Worm (Caenorhabditis elegans) whole organism, L1 larva: ENCODE results near the gene srb-3.

Experiments used
- C04F5.9 ChIP-seq: sonication (generic microtip); optimal IDR thresholded peaks from 2 replicates; lab custom pipeline; 2016; ENCODE audit warnings: missing genetic modification characterization, missing compliant biosample characterization
- Y116A8C.19 ChIP-seq: sonication (generic microtip); optimal IDR thresholded peaks from 2 replicates; lab custom pipeline; 2016; ENCODE audit warnings: missing compliant biosample characterization, missing genetic modification characterization, borderline replicate concordance
- alr-1 ChIP-seq: fragments of 200-800 bp; sonication (Bioruptor generic); optimal IDR thresholded peaks from 2 replicates; lab custom pipeline; 2018; ENCODE audit warnings: borderline replicate concordance, mild to moderate bottlenecking, missing genetic modification characterization, missing compliant biosample characterization
- ama-1 ChIP-seq: fragments of 150-350 bp; optimal IDR thresholded peaks from 2 replicates; lab custom pipeline; 2014
- efl-3 ChIP-seq: fragments of 200-800 bp; sonication (Bioruptor generic); optimal IDR thresholded peaks from 2 replicates; lab custom pipeline; 2018; ENCODE audit warnings: mild to moderate bottlenecking, missing genetic modification characterization, missing compliant biosample characterization
- hlh-4 ChIP-seq: sonication (generic microtip); optimal IDR thresholded peaks from 2 replicates; lab custom pipeline; 2016; ENCODE audit warnings: mild to moderate bottlenecking, missing genetic modification characterization, missing compliant biosample characterization
- lin-13 ChIP-seq: fragments of 150-350 bp; optimal IDR thresholded peaks from 2 replicates; lab custom pipeline; 2014; ENCODE audit warnings: missing biosample characterization, missing genetic modification reagents, missing genetic modification characterization
- mep-1 ChIP-seq: fragments of 150-350 bp; optimal IDR thresholded peaks from 2 replicates; lab custom pipeline; 2014; ENCODE audit warnings: missing biosample characterization, missing genetic modification characterization
- nhr-19 ChIP-seq: fragments of 200-800 bp; sonication (Bioruptor generic); conservative IDR thresholded peaks from 2 replicates; pipeline ENCODE4 v1.3.6; 2022; ENCODE audit warnings: missing genetic modification characterization, missing compliant biosample characterization
- nhr-28 ChIP-seq: fragments of 150-350 bp; optimal IDR thresholded peaks from 2 replicates; lab custom pipeline; 2014; ENCODE audit warnings: missing biosample characterization, missing genetic modification characterization
- nhr-90 ChIP-seq: sonication (generic microtip); optimal IDR thresholded peaks from 2 replicates; lab custom pipeline; 2016; ENCODE audit warnings: mild to moderate bottlenecking, missing genetic modification characterization, missing compliant biosample characterization; ENCODE audit not compliant: poor library complexity
- skn-1 ChIP-seq: fragments of 150-350 bp; optimal IDR thresholded peaks from 2 replicates; lab custom pipeline; 2014; ENCODE audit warnings: missing biosample characterization, missing genetic modification characterization
- snpc-4 ChIP-seq: fragments of 150-350 bp; optimal IDR thresholded peaks from 2 replicates; lab custom pipeline; 2014; ENCODE audit warnings: missing biosample characterization, missing genetic modification characterization
- sup-37 ChIP-seq: fragments of 200-800 bp; sonication (Bioruptor generic); optimal IDR thresholded peaks from 2 replicates; lab custom pipeline; 2018; ENCODE audit warnings: mild to moderate bottlenecking, missing genetic modification characterization, missing compliant biosample characterization

ce11 chrII:5187469-5187868 lies 20.8 kb upstream of the srb-3 start, which contains the start of gene crh-2:
- TF ChIP-seq Y116A8C.19 (tag; lab: Kevin White, UChicago) (no peak), skn-1 (tag; lab: Kevin White, UChicago) (no peak), alr-1 (tag; lab: Kevin White, UChicago) (no peak), hlh-4 (tag; lab: Kevin White, UChicago) (no peak), nhr-28 (tag; lab: Kevin White, UChicago) (no peak), mep-1 (tag; lab: Kevin White, UChicago) (no peak), lin-13 (GFP tag; lab: Kevin White, UChicago) (no peak), efl-3 (GFP tag; lab: Kevin White, UChicago) (no peak), snpc-4 (tag; lab: Kevin White, UChicago) (no peak), nhr-19 (GFP tag; lab: Robert Waterston, UW) (no peak), C04F5.9 (tag; lab: Kevin White, UChicago) (no peak), nhr-90 (no peak), sup-37 (GFP tag; lab: Kevin White, UChicago) (no peak), ama-1 (lab: Kevin White, UChicago) (no peak)
